Worm (Caenorhabditis elegans) whole organism, young adult: ENCODE results near the gene R12A1.3.

ENCODE experiments used
- C06A6.2 ChIP-seq: fragments of 200-800 bp; sonication (Bioruptor generic); conservative IDR thresholded peaks from 2 replicates; pipeline ENCODE4 v1.3.6; 2022; ENCODE audit warnings: missing genetic modification characterization, missing compliant biosample characterization
- F10E7.11 ChIP-seq: sonication (generic microtip); optimal IDR thresholded peaks from 2 replicates; lab custom pipeline; 2017; ENCODE audit warnings: mild to moderate bottlenecking, missing genetic modification characterization, moderate library complexity, missing compliant biosample characterization
- F23B12.7 ChIP-seq: sonication (generic microtip); optimal IDR thresholded peaks from 2 replicates; lab custom pipeline; 2017; ENCODE audit warnings: missing genetic modification characterization, mild to moderate bottlenecking, missing compliant biosample characterization, antibody characterized with exemption, moderate library complexity; ENCODE audit not compliant: insufficient read depth
- Y53F4B.3 ChIP-seq: fragments of 200-800 bp; sonication (Bioruptor generic); IDR thresholded peaks from 2 replicates; pipeline ENCODE4 v1.3.6; 2022; ENCODE audit warnings: missing genetic modification reagents, missing genetic modification characterization, missing compliant biosample characterization
- Y67H2A.10 ChIP-seq: fragments of 200-800 bp; sonication (Bioruptor generic); conservative IDR thresholded peaks from 2 replicates; pipeline ENCODE4 v1.3.6; 2022; ENCODE audit warnings: missing genetic modification reagents, missing genetic modification characterization, missing compliant biosample characterization
- Y79H2A.3 ChIP-seq: fragments of 200-800 bp; sonication (Bioruptor generic); conservative IDR thresholded peaks from 2 replicates; pipeline ENCODE4 v1.3.6; 2022; ENCODE audit warnings: missing genetic modification reagents, missing genetic modification characterization, missing compliant biosample characterization
- ZK185.1 ChIP-seq: sonication (generic microtip); optimal IDR thresholded peaks from 2 replicates; lab custom pipeline; 2016; ENCODE audit warnings: mild to moderate bottlenecking, missing genetic modification characterization, missing compliant biosample characterization; ENCODE audit not compliant: poor library complexity, severe bottlenecking
- ama-1 ChIP-seq, 3 experiments: fragments of 150-350 bp in 1 of 3; sonication (generic microtip) in 2 of 3; optimal IDR thresholded peaks; 2 replicates each; lab custom pipeline; 2014 to 2018; ENCODE audit warnings: missing biosample characterization in 2 of 3, missing genetic modification characterization in 2 of 3, missing genetic modification reagents in 2 of 3
- aptf-3 ChIP-seq: fragments of 200-800 bp; sonication (Bioruptor generic); IDR thresholded peaks from 2 replicates; pipeline ENCODE4 v1.3.6; 2022; ENCODE audit warnings: missing genetic modification characterization, missing compliant biosample characterization
- bed-2 ChIP-seq: fragments of 200-800 bp; sonication (Bioruptor generic); IDR thresholded peaks from 2 replicates; pipeline ENCODE4 v1.3.6; 2022; ENCODE audit warnings: missing genetic modification reagents, missing genetic modification characterization, missing compliant biosample characterization
- ceh-40 ChIP-seq: fragments of 200-800 bp; sonication (Bioruptor generic); IDR thresholded peaks from 2 replicates; pipeline ENCODE4 v1.3.6; 2022; ENCODE audit warnings: missing genetic modification characterization, missing compliant biosample characterization
- ets-4 ChIP-seq: fragments of 200-800 bp; sonication (Bioruptor generic); optimal IDR thresholded peaks from 2 replicates; lab custom pipeline; 2018; ENCODE audit warnings: mild to moderate bottlenecking, missing genetic modification characterization, missing compliant biosample characterization
- hlh-26 ChIP-seq: fragments of 200-800 bp; sonication (Bioruptor generic); conservative IDR thresholded peaks from 2 replicates; pipeline ENCODE4 v1.3.6; 2022; ENCODE audit warnings: missing genetic modification reagents, missing genetic modification characterization, missing compliant biosample characterization
- hsf-1 ChIP-seq: fragments of 200-800 bp; sonication (Bioruptor generic); IDR thresholded peaks from 2 replicates; pipeline ENCODE4 v1.3.6; 2022; ENCODE audit warnings: missing genetic modification reagents, missing genetic modification characterization, missing compliant biosample characterization
- lin-40 ChIP-seq: sonication (generic microtip); optimal IDR thresholded peaks from 2 replicates; lab custom pipeline; 2016; ENCODE audit warnings: missing genetic modification characterization, mild to moderate bottlenecking, missing compliant biosample characterization, missing genotype, missing genetic modification reagents
- lir-1 ChIP-seq: fragments of 200-800 bp; sonication (Bioruptor generic); conservative IDR thresholded peaks from 2 replicates; pipeline ENCODE4 v1.3.6; 2022; ENCODE audit warnings: missing genetic modification reagents, missing genetic modification characterization, missing compliant biosample characterization
- lsl-1 ChIP-seq: fragments of 200-800 bp; sonication (Bioruptor generic); optimal IDR thresholded peaks from 2 replicates; lab custom pipeline; 2018; ENCODE audit warnings: mild to moderate bottlenecking, missing genetic modification characterization, moderate library complexity, missing compliant biosample characterization
- mcd-1 ChIP-seq: fragments of 200-800 bp; sonication (Bioruptor generic); IDR thresholded peaks from 2 replicates; pipeline ENCODE4 v1.3.6; 2022; ENCODE audit warnings: missing genetic modification reagents, missing genetic modification characterization, missing compliant biosample characterization
- mes-4 ChIP-seq: sonication (generic microtip); optimal IDR thresholded peaks from 2 replicates; lab custom pipeline; 2016; ENCODE audit warnings: missing genotype, missing genetic modification characterization, missing compliant biosample characterization
- mxl-1 ChIP-seq: sonication (generic microtip); optimal IDR thresholded peaks from 2 replicates; lab custom pipeline; 2016; ENCODE audit warnings: missing genetic modification characterization, missing compliant biosample characterization
- nfya-1 ChIP-seq: sonication (generic microtip); optimal IDR thresholded peaks from 2 replicates; lab custom pipeline; 2017; ENCODE audit warnings: antibody characterized with exemption, missing compliant biosample characterization, missing genetic modification characterization, borderline replicate concordance; ENCODE audit not compliant: insufficient read depth
- rcor-1 ChIP-seq: fragments of 200-800 bp; sonication (Bioruptor generic); IDR thresholded peaks from 2 replicates; pipeline ENCODE4 v1.3.6; 2022; ENCODE audit warnings: missing genetic modification reagents, missing genetic modification characterization, missing compliant biosample characterization
- sdz-38 ChIP-seq: sonication (generic microtip); optimal IDR thresholded peaks from 2 replicates; lab custom pipeline; 2016; ENCODE audit warnings: missing genotype, missing genetic modification characterization, missing compliant biosample characterization
- sea-2 ChIP-seq: fragments of 200-800 bp; sonication (Bioruptor generic); IDR thresholded peaks from 2 replicates; pipeline ENCODE4 v1.3.6; 2022; ENCODE audit warnings: missing genetic modification characterization, missing compliant biosample characterization
- snpc-1.3 ChIP-seq: sonication (generic microtip); optimal IDR thresholded peaks from 2 replicates; lab custom pipeline; 2017; ENCODE audit warnings: missing genetic modification characterization, mild to moderate bottlenecking, missing compliant biosample characterization, antibody characterized with exemption, moderate library complexity, missing genotype, missing genetic modification reagents; ENCODE audit not compliant: insufficient read depth
- snpc-3.4 ChIP-seq: sonication (generic microtip); optimal IDR thresholded peaks from 2 replicates; lab custom pipeline; 2017; ENCODE audit warnings: missing genetic modification characterization, mild to moderate bottlenecking, missing compliant biosample characterization, antibody characterized with exemption, moderate library complexity, missing genotype, missing genetic modification reagents
- sptf-2 ChIP-seq: fragments of 200-800 bp; sonication (Bioruptor generic); optimal IDR thresholded peaks from 2 replicates; lab custom pipeline; 2018; ENCODE audit warnings: mild to moderate bottlenecking, missing genetic modification characterization, missing compliant biosample characterization
- tbp1 ChIP-seq: fragments of 200-800 bp; sonication (Bioruptor generic); optimal IDR thresholded peaks from 2 replicates; lab custom pipeline; 2018; ENCODE audit warnings: mild to moderate bottlenecking, missing genetic modification characterization, missing compliant biosample characterization
- tbx-9 ChIP-seq: sonication (generic microtip); optimal IDR thresholded peaks from 2 replicates; lab custom pipeline; 2016; ENCODE audit warnings: borderline replicate concordance, missing genetic modification characterization, inconsistent platforms, missing compliant biosample characterization
- xnd-1 ChIP-seq: sonication (generic microtip); optimal IDR thresholded peaks from 2 replicates; lab custom pipeline; 2016; ENCODE audit warnings: missing genotype, missing genetic modification reagents, missing genetic modification characterization, missing compliant biosample characterization
- ztf-18 ChIP-seq: sonication (generic microtip); optimal IDR thresholded peaks from 2 replicates; lab custom pipeline; 2016; ENCODE audit warnings: missing genotype, mild to moderate bottlenecking, missing genetic modification characterization, missing compliant biosample characterization
- ztf-26 ChIP-seq: sonication (generic microtip); optimal IDR thresholded peaks from 2 replicates; lab custom pipeline; 2017; ENCODE audit warnings: missing genetic modification characterization, missing compliant biosample characterization
- ztf-6 ChIP-seq: fragments of 200-800 bp; sonication (Bioruptor generic); IDR thresholded peaks from 2 replicates; pipeline ENCODE4 v1.3.6; 2022; ENCODE audit warnings: missing genetic modification reagents, missing genetic modification characterization, missing compliant biosample characterization

Gene R12A1.3

DNA sequence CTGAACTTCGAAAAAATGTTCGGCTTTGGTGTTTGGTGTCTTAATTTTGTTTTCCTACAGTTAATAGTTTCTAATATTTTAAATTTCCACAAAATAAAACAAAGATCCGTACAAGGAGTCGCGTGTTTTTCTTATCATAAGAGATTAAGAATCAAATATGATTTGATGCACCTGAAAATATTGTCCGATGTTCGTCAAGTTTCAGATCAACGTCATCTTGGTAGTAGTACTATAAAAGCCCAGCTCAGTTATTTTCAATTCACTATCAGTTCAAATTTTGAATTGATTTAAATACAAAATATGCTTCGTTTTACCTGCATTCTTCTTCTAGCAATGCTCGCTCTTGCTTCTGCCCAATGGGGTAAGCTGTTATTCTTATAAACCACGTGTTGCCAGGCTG lies 19.5 kb upstream of the R12A1.3 start, which contains the start of gene cnc-5:
TSS of gene cnc-5 (plus strand) at position 301 of the 400 bp plus-strand sequence.
- TF ChIP-seq lsl-1 (GFP tag; lab: Kevin White, UChicago) (no peak), mcd-1 (GFP tag; lab: Robert Waterston, UW) (no peak), F23B12.7 (tag; lab: Kevin White, UChicago) (no peak), Y79H2A.3 (GFP tag; lab: Robert Waterston, UW) (no peak), ztf-6 (GFP tag; lab: Robert Waterston, UW) (no peak), snpc-1.3 (tag; lab: Kevin White, UChicago) (no peak), ztf-26 (tag; lab: Kevin White, UChicago) (no peak), ZK185.1 (tag; lab: Kevin White, UChicago) (no peak), bed-2 (GFP tag; lab: Robert Waterston, UW) (no peak), ceh-40 (GFP tag; lab: Robert Waterston, UW) (no peak), hlh-26 (GFP tag; lab: Robert Waterston, UW) (no peak), ztf-18 (tag; lab: Kevin White, UChicago) (no peak), Y53F4B.3 (GFP tag; lab: Robert Waterston, UW) (no peak)
- TF ChIP-seq, all 124 proteins: peak for 0

DNA sequence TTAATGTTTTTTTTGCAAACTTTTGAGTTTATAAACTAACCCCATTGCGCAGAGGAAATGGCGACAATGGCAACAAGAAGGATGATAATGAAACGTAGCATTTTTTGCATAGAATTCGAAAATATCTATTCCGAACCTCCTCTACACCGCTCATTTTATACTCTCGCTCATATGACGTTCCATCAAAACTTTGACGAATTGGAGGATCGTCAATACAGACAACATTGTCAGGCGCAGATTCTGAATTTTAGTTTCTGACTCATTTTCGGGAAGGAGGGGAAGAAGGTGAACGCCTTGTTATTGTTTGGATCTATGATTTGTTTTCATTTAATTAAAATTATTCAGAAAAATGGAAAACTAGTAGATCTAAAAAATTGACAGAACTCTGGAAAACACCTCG lies 18.6 kb upstream of the R12A1.3 start, which contains the start of gene cnc-1:
TSS of gene cnc-1 (minus strand) at position 101 of the 400 bp plus-strand sequence.
- TF ChIP-seq sea-2 (GFP tag; lab: Robert Waterston, UW) (no peak), ama-1 (optimal IDR thresholded peaks at IDR 0.05; lab: Kevin White, UChicago) (no peak), ama-1 (GFP tag; optimal IDR thresholded peaks at IDR 0.05; lab: Kevin White, UChicago) (no peak), hsf-1 (GFP tag; lab: Robert Waterston, UW) (no peak), nfya-1 (tag; lab: Kevin White, UChicago) (no peak), ztf-18 (tag; lab: Kevin White, UChicago) (no peak), lir-1 (GFP tag; lab: Robert Waterston, UW) (no peak), sptf-2 (GFP tag; lab: Kevin White, UChicago) (no peak), snpc-3.4 (tag; lab: Kevin White, UChicago) (no peak), ets-4 (GFP tag; lab: Kevin White, UChicago) (no peak), rcor-1 (no peak), mxl-1 (no peak), lin-40 (no peak), Y67H2A.10 (GFP tag; lab: Robert Waterston, UW) (no peak), tbx-9 (no peak), xnd-1 (tag; lab: Kevin White, UChicago) (no peak)

DNA sequence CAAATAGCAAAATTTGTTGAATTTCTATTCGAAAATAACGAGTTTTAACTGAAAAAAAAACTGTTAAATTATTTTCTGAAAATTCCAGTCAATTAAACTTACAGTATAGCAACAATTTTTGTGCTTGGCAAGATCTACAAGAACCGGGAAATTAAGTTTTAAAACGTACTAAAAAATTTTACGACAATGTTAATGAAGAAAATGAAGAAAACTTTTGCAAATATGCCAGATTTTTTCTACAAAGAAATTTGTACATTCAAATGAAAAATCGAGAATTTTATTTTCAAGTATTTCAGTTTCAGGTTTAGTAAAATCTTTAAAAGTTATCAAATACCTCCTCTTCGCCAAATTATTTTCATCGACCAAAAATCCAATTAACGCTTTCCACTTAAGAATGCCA lies 16.4 kb upstream of the R12A1.3 start, which contains the start of gene cnc-11:
TSS of gene cnc-11 (plus strand) at position 301 of the 400 bp plus-strand sequence.
- TF ChIP-seq C06A6.2 (no peak), Y53F4B.3 (GFP tag; lab: Robert Waterston, UW) (no peak), tbp1 (no peak), sdz-38 (tag; lab: Kevin White, UChicago) (no peak), ama-1 (optimal IDR thresholded peaks at IDR 0.05; lab: Kevin White, UChicago) (no peak), ama-1 (GFP tag; optimal IDR thresholded peaks at IDR 0.05; lab: Kevin White, UChicago) (no peak), mes-4 (tag; lab: Kevin White, UChicago) (no peak), sptf-2 (GFP tag; lab: Kevin White, UChicago) (no peak), lir-1 (GFP tag; lab: Robert Waterston, UW) (no peak), F10E7.11 (tag; lab: Kevin White, UChicago) (no peak), hsf-1 (GFP tag; lab: Robert Waterston, UW) (no peak), ztf-6 (GFP tag; lab: Robert Waterston, UW) (no peak), aptf-3 (GFP tag; lab: Robert Waterston, UW) (no peak)
- TF ChIP-seq, all 124 proteins: peak for 0
